Worm (Caenorhabditis elegans): ENCODE results near the gene srsx-36.

DNA sequence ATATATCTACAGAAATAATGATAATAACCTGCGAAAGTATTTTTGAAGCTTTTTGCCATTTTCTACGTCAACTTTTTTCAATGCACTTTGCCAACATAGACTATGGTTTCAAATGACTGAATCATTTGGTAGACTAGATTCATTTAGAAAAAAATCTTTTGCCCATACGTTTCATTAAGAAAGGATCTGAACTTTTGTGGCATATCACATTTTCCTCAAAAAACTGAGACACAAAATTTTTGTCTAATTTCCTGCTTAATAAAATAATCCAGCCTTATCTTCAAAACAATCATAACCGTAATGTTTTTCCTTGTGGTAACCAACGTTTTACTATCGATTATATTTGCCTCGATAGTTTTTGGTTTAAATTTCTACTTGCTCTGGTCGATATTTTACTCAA, 16.7 kb upstream of the srsx-36 start, which contains the start of gene srbc-51:
- TF ChIP-seq ref-2 (tag; optimal IDR thresholded peaks at IDR 0.05), result no peak
- no peak for TF ChIP-seq che-1 (tag; optimal IDR thresholded peaks at IDR 0.05)
- TF ChIP-seq ama-1 (optimal IDR thresholded peaks at IDR 0.05), result no peak

Data from whole organism, late embryonic.